Worm (Caenorhabditis elegans) whole organism, late embryonic: ENCODE results near the gene twk-8.
A peak's percentile ranks its signal among the peaks of the same experiment; 100 is the strongest.

ENCODE experiments used
- T23F11.4 ChIP-seq: fragments of 200-800 bp; sonication (Bioruptor generic); optimal IDR thresholded peaks from 2 replicates; lab custom pipeline; 2018; ENCODE audit warnings: mild to moderate bottlenecking, missing genetic modification characterization, missing compliant biosample characterization
- tbx-2 ChIP-seq: sonication (generic microtip); optimal IDR thresholded peaks from 2 replicates; lab custom pipeline; 2016; ENCODE audit warnings: missing genetic modification characterization, missing compliant biosample characterization
- unc-86 ChIP-seq: sonication (generic microtip); optimal IDR thresholded peaks from 2 replicates; lab custom pipeline; 2016; ENCODE audit warnings: missing genetic modification characterization, missing compliant biosample characterization

DNA sequence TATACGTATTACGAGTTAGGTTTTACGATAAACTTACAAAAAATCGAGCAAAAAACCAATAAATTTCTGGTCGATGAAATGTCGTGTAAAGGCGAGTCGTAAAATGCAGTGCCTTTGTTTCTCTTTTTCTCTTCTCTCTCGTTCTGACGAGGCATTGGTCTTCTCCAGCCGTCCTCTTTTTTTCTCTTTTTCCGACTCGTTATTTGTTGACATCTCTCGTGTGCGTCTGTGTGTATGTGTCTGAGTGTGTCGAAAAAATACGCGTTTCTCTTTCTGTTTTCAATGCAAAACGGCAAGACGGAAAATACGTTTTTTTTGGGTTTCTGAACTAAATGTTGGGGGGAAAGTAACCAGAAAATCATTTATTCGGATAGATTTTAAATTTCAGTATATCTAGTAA is 49.6 kb upstream of the twk-8 start, which contains the start of gene C53D6.6:
- TF ChIP-seq T23F11.4 (no peak), unc-86 (tag; lab: Kevin White, UChicago) (no peak), tbx-2 (tag; lab: Kevin White, UChicago) (peak; percentile 39)
